Worm (Caenorhabditis elegans) whole organism, late embryonic: Measurements from ENCODE around the gene vps-35.

Source experiments
- C08G9.2 ChIP-seq: sonication (generic microtip); optimal IDR thresholded peaks from 2 replicates; lab custom pipeline; 2016; ENCODE audit warnings: mild to moderate bottlenecking, missing genetic modification characterization, moderate library complexity, missing compliant biosample characterization
- F13H6.1 ChIP-seq: sonication (generic microtip); optimal IDR thresholded peaks from 2 replicates; lab custom pipeline; 2016; ENCODE audit warnings: missing genetic modification characterization, missing compliant biosample characterization
- K02D7.2 ChIP-seq: sonication (generic microtip); optimal IDR thresholded peaks from 2 replicates; lab custom pipeline; 2017; ENCODE audit warnings: mild to moderate bottlenecking, missing genetic modification characterization, missing compliant biosample characterization
- Y22D7AL.16 ChIP-seq: sonication (generic microtip); optimal IDR thresholded peaks from 2 replicates; lab custom pipeline; 2016; ENCODE audit warnings: missing genetic modification characterization, missing compliant biosample characterization
- ahr-1 ChIP-seq: sonication (generic microtip); optimal IDR thresholded peaks from 2 replicates; lab custom pipeline; 2016; ENCODE audit warnings: missing genetic modification characterization, missing compliant biosample characterization
- ceh-18 ChIP-seq: sonication (generic microtip); optimal IDR thresholded peaks from 2 replicates; lab custom pipeline; 2016; ENCODE audit warnings: missing genetic modification characterization, missing compliant biosample characterization
- ceh-19 ChIP-seq: fragments of 200-800 bp; sonication (Bioruptor generic); optimal IDR thresholded peaks from 2 replicates; lab custom pipeline; 2018; ENCODE audit warnings: mild to moderate bottlenecking, missing genetic modification characterization, missing compliant biosample characterization
- ceh-24 ChIP-seq: sonication (generic microtip); optimal IDR thresholded peaks from 2 replicates; lab custom pipeline; 2016; ENCODE audit warnings: mild to moderate bottlenecking, missing genetic modification characterization, missing compliant biosample characterization
- ceh-30 ChIP-seq: fragments of 150-350 bp; optimal IDR thresholded peaks from 2 replicates; lab custom pipeline; 2014; ENCODE audit warnings: missing biosample characterization, missing genetic modification characterization
- ceh-34 ChIP-seq: sonication (generic microtip); optimal IDR thresholded peaks from 2 replicates; lab custom pipeline; 2016; ENCODE audit warnings: mild to moderate bottlenecking, missing genetic modification characterization, missing compliant biosample characterization
- ceh-6 ChIP-seq: fragments of 200-800 bp; sonication (Bioruptor generic); optimal IDR thresholded peaks from 2 replicates; lab custom pipeline; 2018; ENCODE audit warnings: mild to moderate bottlenecking, missing genetic modification characterization, missing compliant biosample characterization
- dve-1 ChIP-seq: sonication (generic microtip); optimal IDR thresholded peaks from 2 replicates; lab custom pipeline; 2017; ENCODE audit warnings: antibody characterized with exemption, mild to moderate bottlenecking, missing genetic modification characterization, missing compliant biosample characterization
- elt-4 ChIP-seq: sonication (generic microtip); optimal IDR thresholded peaks from 2 replicates; lab custom pipeline; 2016; ENCODE audit warnings: missing genetic modification characterization, missing compliant biosample characterization
- ets-4 ChIP-seq: sonication (generic microtip); optimal IDR thresholded peaks from 2 replicates; lab custom pipeline; 2016; ENCODE audit warnings: missing genetic modification characterization, missing compliant biosample characterization
- eyg-1 ChIP-seq: sonication (generic microtip); optimal IDR thresholded peaks from 2 replicates; lab custom pipeline; 2016; ENCODE audit warnings: missing genotype, missing genetic modification characterization, missing compliant biosample characterization
- fax-1 ChIP-seq: sonication (generic microtip); optimal IDR thresholded peaks from 2 replicates; lab custom pipeline; 2016; ENCODE audit warnings: missing genotype, missing genetic modification characterization, missing compliant biosample characterization
- fkh-10 ChIP-seq: fragments of 150-350 bp; optimal IDR thresholded peaks from 2 replicates; lab custom pipeline; 2014; ENCODE audit warnings: missing biosample characterization, missing genetic modification reagents, missing genetic modification characterization
- fkh-6 ChIP-seq: sonication (generic microtip); optimal IDR thresholded peaks from 2 replicates; lab custom pipeline; 2016; ENCODE audit warnings: missing genetic modification characterization, missing compliant biosample characterization
- gmeb-2 ChIP-seq: sonication (generic microtip); optimal IDR thresholded peaks from 2 replicates; lab custom pipeline; 2016; ENCODE audit warnings: missing genetic modification characterization, inconsistent platforms, missing compliant biosample characterization
- hlh-30 ChIP-seq: sonication (generic microtip); optimal IDR thresholded peaks from 2 replicates; lab custom pipeline; 2017; ENCODE audit warnings: antibody characterized with exemption, missing genetic modification characterization, missing compliant biosample characterization; ENCODE audit not compliant: insufficient read depth
- hlh-8 ChIP-seq: sonication (generic microtip); optimal IDR thresholded peaks from 2 replicates; lab custom pipeline; 2016; ENCODE audit warnings: missing genotype, missing genetic modification characterization, missing compliant biosample characterization
- lim-6 ChIP-seq: sonication (generic microtip); optimal IDR thresholded peaks from 2 replicates; lab custom pipeline; 2016; ENCODE audit warnings: missing genetic modification characterization, missing compliant biosample characterization
- madf-2 ChIP-seq: sonication (generic microtip); optimal IDR thresholded peaks from 2 replicates; lab custom pipeline; 2017; ENCODE audit warnings: missing genetic modification characterization, missing compliant biosample characterization
- mec-3 ChIP-seq: sonication (generic microtip); optimal IDR thresholded peaks from 2 replicates; lab custom pipeline; 2016; ENCODE audit warnings: borderline replicate concordance, missing genetic modification characterization, missing compliant biosample characterization
- nfya-1 ChIP-seq: sonication (generic microtip); optimal IDR thresholded peaks from 2 replicates; lab custom pipeline; 2017; ENCODE audit warnings: missing genetic modification characterization, mild to moderate bottlenecking, missing compliant biosample characterization, antibody characterized with exemption, moderate library complexity
- nhr-11 ChIP-seq: fragments of 150-350 bp; optimal IDR thresholded peaks from 2 replicates; lab custom pipeline; 2014; ENCODE audit warnings: missing biosample characterization, missing genetic modification characterization
- npax-4 ChIP-seq: sonication (generic microtip); optimal IDR thresholded peaks from 2 replicates; lab custom pipeline; 2016; ENCODE audit warnings: missing genetic modification characterization, missing compliant biosample characterization
- pag-3 ChIP-seq: sonication (generic microtip); optimal IDR thresholded peaks from 2 replicates; lab custom pipeline; 2016; ENCODE audit warnings: missing compliant biosample characterization, missing genetic modification characterization, borderline replicate concordance
- pat-9 ChIP-seq: fragments of 200-800 bp; sonication (Bioruptor generic); optimal IDR thresholded peaks from 2 replicates; lab custom pipeline; 2018; ENCODE audit warnings: mild to moderate bottlenecking, missing genetic modification characterization, moderate library complexity, missing compliant biosample characterization
- pha-2 ChIP-seq: sonication (generic microtip); optimal IDR thresholded peaks from 2 replicates; lab custom pipeline; 2017; ENCODE audit warnings: mild to moderate bottlenecking, missing genetic modification characterization, missing compliant biosample characterization
- pha-4 ChIP-seq: fragments of 150-350 bp; optimal IDR thresholded peaks from 2 replicates; lab custom pipeline; 2018; ENCODE audit warnings: missing biosample characterization, missing genetic modification reagents, missing genetic modification characterization
- ref-2 ChIP-seq: sonication (generic microtip); optimal IDR thresholded peaks from 2 replicates; lab custom pipeline; 2016; ENCODE audit warnings: missing genetic modification characterization, missing compliant biosample characterization
- sox-2 ChIP-seq: fragments of 200-800 bp; sonication (Bioruptor generic); IDR thresholded peaks from 2 replicates; pipeline ENCODE4 v1.3.6; 2022; ENCODE audit warnings: missing genetic modification reagents, missing genetic modification characterization, missing compliant biosample characterization
- syd-9 ChIP-seq: sonication (generic microtip); optimal IDR thresholded peaks from 2 replicates; lab custom pipeline; 2016; ENCODE audit warnings: mild to moderate bottlenecking, missing genetic modification characterization, moderate library complexity, missing compliant biosample characterization
- tbx-2 ChIP-seq: sonication (generic microtip); optimal IDR thresholded peaks from 2 replicates; lab custom pipeline; 2016; ENCODE audit warnings: missing genetic modification characterization, missing compliant biosample characterization
- tbx-7 ChIP-seq: sonication (generic microtip); optimal IDR thresholded peaks from 2 replicates; lab custom pipeline; 2016; ENCODE audit warnings: missing genotype, missing genetic modification characterization, missing compliant biosample characterization
- unc-42 ChIP-seq: sonication (generic microtip); optimal IDR thresholded peaks from 2 replicates; lab custom pipeline; 2016; ENCODE audit warnings: missing genotype, missing genetic modification characterization, missing compliant biosample characterization
- unc-55 ChIP-seq: sonication (generic microtip); optimal IDR thresholded peaks from 2 replicates; lab custom pipeline; 2017; ENCODE audit warnings: missing biosample characterization, missing genetic modification reagents, missing genetic modification characterization
- unc-86 ChIP-seq: sonication (generic microtip); optimal IDR thresholded peaks from 2 replicates; lab custom pipeline; 2016; ENCODE audit warnings: missing genetic modification characterization, missing compliant biosample characterization
- zip-5 ChIP-seq: sonication (generic microtip); optimal IDR thresholded peaks from 2 replicates; lab custom pipeline; 2016; ENCODE audit warnings: missing genetic modification characterization, missing compliant biosample characterization

Gene vps-35

ce11 chrII:5901407-5902026, 6.1 kb upstream of the vps-35 start:
- TF ChIP-seq elt-4 (tag; lab: Kevin White, UChicago) (no peak), Y22D7AL.16 (no peak), mec-3 (tag; lab: Kevin White, UChicago) (peak; percentile 23), tbx-2 (tag; lab: Kevin White, UChicago) (peak; percentile 12), sox-2 (GFP tag; lab: Robert Waterston, UW) (no peak), ahr-1 (tag; lab: Kevin White, UChicago) (no peak), ceh-6 (no peak), C08G9.2 (peak; percentile 14), ceh-30 (tag; lab: Kevin White, UChicago) (no peak), F13H6.1 (tag; lab: Kevin White, UChicago) (peak; percentile 9), zip-5 (no peak), npax-4 (tag; lab: Kevin White, UChicago) (no peak), pha-4 (no peak), syd-9 (peak; percentile 64), ceh-24 (tag; lab: Kevin White, UChicago) (no peak), unc-86 (tag; lab: Kevin White, UChicago) (no peak), ceh-19 (GFP tag; lab: Kevin White, UChicago) (peak; percentile 7), madf-2 (tag; lab: Kevin White, UChicago) (no peak), unc-42 (tag; lab: Kevin White, UChicago) (peak; percentile 24)

- no peak for TF ChIP-seq tbx-7 (tag; lab: Kevin White, UChicago)
- TF ChIP-seq fax-1 (tag; lab: Kevin White, UChicago), result no peak
- no peak for TF ChIP-seq ahr-1 (tag; lab: Kevin White, UChicago)
- no peak for TF ChIP-seq fkh-6 (tag; lab: Kevin White, UChicago)
Measured at ce11 chrII:5902139-5902538, 5.5 kb upstream of the vps-35 start.

- TF ChIP-seq fkh-10 (no peak), K02D7.2 (tag; lab: Kevin White, UChicago) (no peak), pha-2 (tag; lab: Kevin White, UChicago) (no peak), nhr-11 (tag; lab: Kevin White, UChicago) (no peak), hlh-30 (tag; lab: Kevin White, UChicago) (no peak), dve-1 (no peak), ceh-34 (tag; lab: Kevin White, UChicago) (no peak), eyg-1 (tag; lab: Kevin White, UChicago) (no peak)
Measured at ce11 chrII:5904252-5904651, 3.4 kb upstream of the vps-35 start, which contains the start of gene tsp-18. Gene tsp-18 (plus strand): TSS chrII:5904552.

- no peak for TF ChIP-seq gmeb-2
- TF ChIP-seq ceh-19 (GFP tag; lab: Kevin White, UChicago), result no peak
- TF ChIP-seq pag-3, result no peak
- TF ChIP-seq C08G9.2, result no peak
- no peak for TF ChIP-seq sox-2 (GFP tag; lab: Robert Waterston, UW)
- no peak for TF ChIP-seq madf-2 (tag; lab: Kevin White, UChicago)
- no peak for TF ChIP-seq dve-1
- TF ChIP-seq ceh-18 (tag; lab: Kevin White, UChicago), result no peak
Measured at ce11 chrII:5906274-5906673, 1.3 kb upstream of the vps-35 start, which contains the start of gene F59G1.8. Gene F59G1.8 (plus strand): TSS chrII:5906566.

- TF ChIP-seq ceh-6, result no peak
- no peak for TF ChIP-seq F13H6.1 (tag; lab: Kevin White, UChicago)
- TF ChIP-seq pat-9 (tag; lab: Kevin White, UChicago), result no peak
- TF ChIP-seq ref-2 (tag; lab: Kevin White, UChicago), result no peak
- no peak for TF ChIP-seq ceh-24 (tag; lab: Kevin White, UChicago)
- no peak for TF ChIP-seq lim-6 (tag; lab: Kevin White, UChicago)
- TF ChIP-seq C08G9.2, result no peak
- no peak for TF ChIP-seq ahr-1 (tag; lab: Kevin White, UChicago)
- TF ChIP-seq nfya-1 (tag; lab: Kevin White, UChicago), result no peak
- TF ChIP-seq tbx-7 (tag; lab: Kevin White, UChicago), result no peak
- no peak for TF ChIP-seq unc-55
- TF ChIP-seq tbx-2 (tag; lab: Kevin White, UChicago), result no peak
- no peak for TF ChIP-seq dve-1
- no peak for TF ChIP-seq hlh-8 (tag; lab: Kevin White, UChicago)
- TF ChIP-seq fkh-6 (tag; lab: Kevin White, UChicago), result no peak
- no peak for TF ChIP-seq npax-4 (tag; lab: Kevin White, UChicago)
- TF ChIP-seq unc-42 (tag; lab: Kevin White, UChicago), result no peak
- no peak for TF ChIP-seq pha-4
- no peak for TF ChIP-seq ets-4
Measured at ce11 chrII:5911274-5911673, 3.7 kb downstream of the vps-35 start, which contains the start of gene cgt-3. Gene cgt-3 (plus strand): TSS chrII:5911324.
